Fruit fly (Drosophila melanogaster): ENCODE measurements around the gene CG4459.

Gene CG4459

DNA sequence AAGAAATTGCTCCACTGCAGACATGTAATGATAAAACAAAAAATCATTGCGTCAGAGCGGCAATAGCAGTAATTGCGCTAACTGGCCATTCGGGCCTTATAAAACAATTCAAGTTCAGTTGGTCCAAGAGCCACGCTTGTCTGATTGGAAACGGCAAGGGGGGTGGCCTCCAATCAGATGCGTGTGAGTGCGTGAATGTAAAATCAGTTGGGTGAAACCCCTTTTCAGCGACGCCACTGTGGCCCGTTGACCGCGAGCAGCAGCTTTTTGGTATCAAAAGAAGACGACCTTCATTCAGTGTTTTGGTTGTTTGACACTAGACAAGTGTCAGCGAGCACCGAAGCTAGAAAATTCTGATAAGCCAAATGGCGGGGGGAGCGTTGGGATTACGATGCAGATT lies 26.1 kb downstream of the CG4459 start:
- TF ChIP-seq Myc (optimal IDR thresholded peaks at IDR 0.05) = no peak
- no peak for TF ChIP-seq psq (optimal IDR thresholded peaks at IDR 0.05)
- no peak for TF ChIP-seq insv (optimal IDR thresholded peaks at IDR 0.05)
- no peak for TF ChIP-seq Sin3A (optimal IDR thresholded peaks at IDR 0.05)
- no peak for TF ChIP-seq h (optimal IDR thresholded peaks at IDR 0.05)
- no peak for TF ChIP-seq ttk (optimal IDR thresholded peaks at IDR 0.05)

DNA sequence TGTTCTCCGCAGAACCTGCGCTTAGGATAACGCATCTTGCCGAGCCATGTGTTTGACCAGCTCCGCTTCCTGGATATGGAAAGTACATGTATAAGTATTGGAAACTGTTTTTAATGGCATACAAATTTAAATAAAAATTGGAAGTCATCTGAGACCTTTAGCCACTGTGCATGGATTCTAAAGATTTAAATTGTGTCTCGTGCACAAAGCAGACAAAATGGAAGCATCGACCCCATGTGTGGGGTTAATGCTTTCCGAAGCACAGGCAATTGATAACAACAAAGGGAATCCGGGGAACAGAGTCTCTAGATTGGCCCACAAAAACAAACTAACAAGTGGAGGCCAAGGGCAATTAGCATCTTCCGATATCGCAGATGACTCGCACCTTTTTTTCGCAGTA lies 26.7 kb downstream of the CG4459 start:
- no peak for TF ChIP-seq h (optimal IDR thresholded peaks at IDR 0.05)
- TF ChIP-seq psq (optimal IDR thresholded peaks at IDR 0.05) = no peak

DNA sequence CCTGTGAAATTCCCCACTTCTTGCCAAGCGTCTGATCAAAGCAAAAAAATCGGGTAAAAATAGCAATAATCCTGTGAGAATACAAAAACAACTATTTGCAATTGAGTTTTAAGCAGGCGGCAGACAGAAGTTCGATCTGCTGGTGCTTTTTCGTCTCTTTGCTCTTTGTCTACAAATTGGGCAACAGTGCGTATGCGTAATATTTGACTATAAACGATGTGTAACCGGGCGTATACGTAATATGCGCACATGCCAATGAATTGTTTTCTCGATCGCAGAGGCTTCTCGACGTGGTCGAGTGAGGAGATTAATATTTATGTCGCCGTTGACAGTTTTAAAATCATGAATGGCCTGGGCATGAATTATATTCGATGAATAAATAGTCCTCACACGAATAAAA lies 33.1 kb downstream of the CG4459 start:
- TF ChIP-seq insv (optimal IDR thresholded peaks at IDR 0.05) = no peak
- no peak for TF ChIP-seq Myc (optimal IDR thresholded peaks at IDR 0.05)
- TF ChIP-seq h (optimal IDR thresholded peaks at IDR 0.05) = no peak
- TF ChIP-seq Sin3A (optimal IDR thresholded peaks at IDR 0.05) = no peak
- TF ChIP-seq psq (optimal IDR thresholded peaks at IDR 0.05) = no peak
- no peak for TF ChIP-seq ttk (optimal IDR thresholded peaks at IDR 0.05)

DNA sequence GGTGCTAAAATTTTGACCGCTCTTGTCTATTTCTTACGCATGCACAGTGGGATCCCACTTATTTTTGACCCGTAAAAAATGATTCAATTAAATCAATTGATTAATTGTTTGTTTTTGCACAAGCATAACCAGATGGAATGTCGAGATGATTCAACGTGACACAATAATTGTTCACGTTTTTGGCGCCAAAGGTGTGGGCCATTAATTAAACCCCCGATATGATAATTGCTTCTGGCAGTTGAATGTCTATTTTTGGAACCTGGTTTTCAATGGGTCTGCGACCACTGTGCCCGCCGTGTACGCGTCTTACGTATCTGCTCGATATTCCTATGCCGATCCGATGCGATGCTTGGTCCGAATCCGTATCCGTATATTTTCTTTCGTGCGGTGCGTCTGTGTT lies 36.4 kb downstream of the CG4459 start:
- no peak for TF ChIP-seq insv (optimal IDR thresholded peaks at IDR 0.05)
- no peak for TF ChIP-seq ttk (optimal IDR thresholded peaks at IDR 0.05)
- no peak for TF ChIP-seq psq (optimal IDR thresholded peaks at IDR 0.05)
- TF ChIP-seq Myc (optimal IDR thresholded peaks at IDR 0.05) = no peak
- no peak for TF ChIP-seq Sin3A (optimal IDR thresholded peaks at IDR 0.05)
- no peak for TF ChIP-seq h (optimal IDR thresholded peaks at IDR 0.05)

DNA sequence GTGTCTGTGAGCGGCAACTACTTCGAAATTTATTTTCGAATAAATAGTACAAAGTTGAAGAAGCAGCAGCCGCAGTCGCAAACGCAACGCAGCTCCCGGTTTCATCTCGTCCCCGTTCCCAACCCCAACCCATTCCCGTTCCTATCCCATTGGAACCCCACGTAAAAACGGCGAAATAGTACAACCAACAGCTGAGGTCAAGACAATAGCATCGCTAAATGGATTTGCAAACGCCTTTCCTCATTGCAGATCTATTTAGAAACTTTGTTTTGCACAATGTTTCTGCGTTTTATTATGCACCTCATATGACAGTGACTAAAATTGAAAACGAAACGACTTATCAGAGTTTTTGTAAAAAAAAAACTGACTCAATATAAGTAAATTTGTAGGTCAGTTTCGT lies 37.1 kb downstream of the CG4459 start:
- TF ChIP-seq psq (optimal IDR thresholded peaks at IDR 0.05) = no peak
- no peak for TF ChIP-seq insv (optimal IDR thresholded peaks at IDR 0.05)
- no peak for TF ChIP-seq Myc (optimal IDR thresholded peaks at IDR 0.05)
- no peak for TF ChIP-seq Sin3A (optimal IDR thresholded peaks at IDR 0.05)
- TF ChIP-seq h (optimal IDR thresholded peaks at IDR 0.05) = no peak
- no peak for TF ChIP-seq ttk (optimal IDR thresholded peaks at IDR 0.05)

DNA sequence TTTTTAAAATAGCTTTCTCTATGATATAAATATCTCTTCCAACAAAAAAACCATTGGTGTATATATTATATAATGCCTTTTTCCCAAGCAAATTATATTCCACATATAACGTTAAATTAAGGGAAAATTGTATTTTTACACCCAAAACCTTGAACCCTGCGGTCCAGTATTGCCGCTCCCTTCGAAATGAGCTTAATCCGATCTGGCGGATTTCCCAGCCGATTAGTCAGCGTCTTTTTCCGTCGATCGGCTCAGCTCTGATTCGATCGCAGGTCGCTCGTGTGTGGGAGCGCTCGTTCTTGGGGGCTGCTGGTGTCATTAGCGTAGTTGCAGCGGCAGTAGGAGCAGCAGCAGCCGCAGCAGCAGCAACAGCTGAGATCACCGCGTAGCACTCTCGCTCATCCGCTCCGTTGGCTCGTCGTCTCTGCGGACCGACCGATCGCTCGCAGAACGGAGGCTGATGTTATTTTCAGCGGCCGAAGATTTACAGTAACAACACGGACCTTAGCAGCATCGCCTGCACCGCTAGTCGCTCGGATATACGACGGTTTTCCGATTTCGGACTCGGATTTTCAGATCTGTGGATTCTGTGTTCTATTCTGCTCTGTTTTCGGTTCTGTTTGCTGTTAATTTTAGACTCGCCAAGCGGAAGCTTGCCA lies 38.0 kb downstream of the CG4459 start, which contains the start of gene CG4733:
CG4733 (plus strand) TSS at position 350 of the 659 bp plus-strand sequence.
- TF ChIP-seq psq (optimal IDR thresholded peaks at IDR 0.05) (no peak), Myc (optimal IDR thresholded peaks at IDR 0.05) (no peak), ttk (optimal IDR thresholded peaks at IDR 0.05) (no peak), insv (optimal IDR thresholded peaks at IDR 0.05) (no peak), h (optimal IDR thresholded peaks at IDR 0.05) (no peak), Sin3A (optimal IDR thresholded peaks at IDR 0.05) (no peak)

DNA sequence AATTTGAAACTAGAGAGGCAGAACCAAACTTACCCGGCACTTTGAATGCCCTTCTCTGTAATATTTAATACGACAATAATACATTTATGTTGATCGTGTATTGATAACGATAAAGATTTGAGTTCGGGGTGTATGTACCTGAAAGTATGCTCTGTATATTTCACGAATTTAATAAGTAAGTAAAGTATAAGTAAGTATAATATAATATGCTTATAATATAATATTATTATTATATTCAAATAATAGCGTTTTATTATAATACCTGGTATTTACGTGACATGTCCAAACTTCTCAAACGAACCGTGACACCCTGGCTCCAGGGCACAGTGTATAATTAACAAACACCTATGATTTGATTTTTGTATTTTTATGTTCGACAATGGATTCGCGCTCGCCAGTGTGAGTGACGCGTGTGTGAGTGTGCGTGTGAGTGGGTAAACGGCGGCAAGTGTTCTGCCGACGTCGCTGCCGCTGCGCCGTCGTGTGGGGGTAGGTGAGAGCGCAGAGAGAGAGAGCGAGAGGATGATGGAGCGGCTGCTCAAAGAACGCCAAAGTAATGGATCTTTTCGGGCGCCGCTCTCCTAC lies 38.7 kb downstream of the CG4459 start:
- TF ChIP-seq Myc (optimal IDR thresholded peaks at IDR 0.05) = no peak
- TF ChIP-seq Sin3A (optimal IDR thresholded peaks at IDR 0.05) = no peak
- TF ChIP-seq ttk (optimal IDR thresholded peaks at IDR 0.05) = no peak

DNA sequence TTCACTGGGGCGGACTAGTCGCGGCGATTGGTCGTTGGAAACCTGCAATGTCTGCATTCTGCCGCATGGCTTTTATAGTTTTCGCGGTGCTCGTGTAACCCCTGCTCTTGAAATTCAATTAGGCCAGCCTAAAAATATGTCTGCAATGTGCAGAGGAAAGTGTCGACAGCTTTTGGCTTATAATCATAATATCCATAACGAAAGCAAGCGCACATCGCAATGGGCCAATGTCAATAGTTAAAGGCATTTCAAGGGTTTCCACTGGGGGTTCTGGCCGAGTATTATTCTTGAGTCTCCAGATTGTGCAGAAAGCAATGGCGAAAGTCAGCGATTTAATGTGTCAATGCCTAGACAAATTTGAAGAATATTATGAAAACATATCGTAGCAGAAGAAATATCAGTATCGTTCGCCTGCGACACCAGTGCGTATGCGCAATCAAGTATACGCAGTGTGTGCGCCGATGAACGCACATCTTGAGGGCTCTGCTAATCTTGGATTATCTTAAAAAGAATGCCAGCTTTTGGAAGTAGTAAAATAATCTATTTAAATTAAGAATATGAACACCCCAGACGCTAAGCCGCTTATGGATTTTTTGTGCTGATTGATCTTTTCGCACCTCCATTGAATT lies 40.2 kb downstream of the CG4459 start, which contains the start of gene ninaE:
ninaE (minus strand) TSS at position 51 of the 629 bp plus-strand sequence.
- TF ChIP-seq ttk (optimal IDR thresholded peaks at IDR 0.05) = no peak
- no peak for TF ChIP-seq Sin3A (optimal IDR thresholded peaks at IDR 0.05)
- no peak for TF ChIP-seq psq (optimal IDR thresholded peaks at IDR 0.05)
- no peak for TF ChIP-seq insv (optimal IDR thresholded peaks at IDR 0.05)
- no peak for TF ChIP-seq Myc (optimal IDR thresholded peaks at IDR 0.05)
- TF ChIP-seq h (optimal IDR thresholded peaks at IDR 0.05) = no peak

DNA sequence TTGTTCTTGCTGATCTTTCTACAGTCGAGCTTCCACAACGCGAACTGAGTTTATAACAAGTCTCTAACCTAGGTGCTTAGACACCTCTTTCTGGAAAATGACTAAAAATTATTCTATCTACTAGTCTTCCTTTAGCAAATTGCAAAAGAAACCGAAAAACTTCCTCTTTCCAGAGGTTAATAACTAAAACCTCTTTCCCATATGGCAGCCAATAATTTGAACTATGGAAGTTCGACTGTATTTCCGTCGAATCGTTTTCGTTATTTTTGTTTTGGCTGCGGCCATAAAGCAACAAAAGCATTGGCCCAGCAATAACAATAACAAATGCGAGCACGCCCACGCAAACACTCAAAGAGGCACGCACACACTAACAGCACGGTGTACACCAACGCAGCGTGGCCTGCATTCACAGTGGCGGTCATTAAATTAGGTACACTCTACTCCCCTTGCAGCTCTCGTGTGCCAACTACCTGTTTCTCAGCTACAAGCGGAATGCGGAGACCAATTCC lies 48.0 kb downstream of the CG4459 start:
- no peak for TF ChIP-seq insv (optimal IDR thresholded peaks at IDR 0.05)

DNA sequence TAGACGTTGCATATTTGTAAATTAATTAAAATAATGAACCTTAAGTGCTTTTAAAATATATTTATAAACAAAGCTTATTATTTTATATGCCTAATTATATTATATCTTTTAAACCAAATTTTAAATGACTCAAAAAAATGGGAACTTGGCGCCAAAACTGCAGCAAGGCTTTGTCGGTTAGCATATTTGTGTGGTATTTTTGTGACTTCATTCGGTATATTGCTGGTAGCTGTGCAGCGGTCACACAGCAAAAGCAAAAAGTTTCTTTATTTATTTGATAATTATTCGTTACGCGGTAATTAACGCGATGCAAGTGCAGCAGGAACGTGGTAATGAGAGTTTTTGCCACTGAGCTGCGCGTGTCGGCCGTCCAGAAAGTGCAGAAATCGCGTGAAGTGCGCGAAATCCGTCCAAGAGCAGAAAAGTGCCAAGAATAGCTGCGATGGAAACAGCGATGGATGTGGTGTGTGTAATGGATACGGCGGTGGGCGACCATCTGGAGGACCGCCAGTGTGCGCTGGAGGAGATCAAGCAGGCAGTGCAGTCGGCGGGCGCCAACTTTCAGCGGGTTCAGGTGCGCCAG lies 48.9 kb downstream of the CG4459 start, which contains the start of gene Ask1:
Ask1 (plus strand) TSS at position 250 of the 583 bp plus-strand sequence.
- TF ChIP-seq h (optimal IDR thresholded peaks at IDR 0.05) (no peak), psq (optimal IDR thresholded peaks at IDR 0.05) (no peak), ttk (optimal IDR thresholded peaks at IDR 0.05) (no peak), Sin3A (optimal IDR thresholded peaks at IDR 0.05) (no peak), insv (optimal IDR thresholded peaks at IDR 0.05) (no peak), Myc (optimal IDR thresholded peaks at IDR 0.05) (no peak)

DNA sequence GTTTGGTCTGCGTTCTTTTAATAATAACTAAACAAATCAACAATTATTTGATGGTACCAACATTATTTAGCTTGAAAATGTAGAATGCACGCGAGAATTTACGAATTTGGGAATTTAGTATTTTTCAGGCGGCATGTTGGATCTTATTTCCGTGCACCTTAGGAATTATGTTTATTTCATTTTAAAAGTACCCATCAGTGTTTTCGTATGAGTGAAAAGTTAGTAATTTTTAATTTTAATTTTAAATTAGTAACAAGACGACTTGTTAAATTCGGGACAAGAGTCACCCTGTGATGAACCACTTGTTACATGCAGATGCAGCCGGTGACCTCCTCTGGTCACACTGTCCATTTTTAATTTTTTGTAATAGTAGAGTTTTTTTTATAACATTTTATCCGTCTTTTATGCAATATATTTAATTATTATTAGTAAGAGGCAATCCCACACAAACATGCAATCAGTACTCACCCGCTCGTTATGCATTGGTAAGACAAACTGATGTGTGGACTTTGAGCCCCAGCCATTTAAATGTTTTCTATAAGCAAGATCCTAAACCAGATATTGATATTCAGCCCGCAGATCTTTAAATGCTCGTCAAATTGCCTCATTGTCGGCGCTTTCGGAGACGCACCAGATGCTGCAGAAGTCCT lies 50.9 kb downstream of the CG4459 start, which contains the start of the genes CG17186 and Arc42:
CG17186 (minus strand) TSS at position 88 of the 650 bp plus-strand sequence.
Arc42 (plus strand) TSS at position 311 of the 650 bp plus-strand sequence.
- TF ChIP-seq psq (optimal IDR thresholded peaks at IDR 0.05) (no peak), insv (optimal IDR thresholded peaks at IDR 0.05) (no peak), Myc (optimal IDR thresholded peaks at IDR 0.05) (no peak), h (optimal IDR thresholded peaks at IDR 0.05) (no peak), Sin3A (optimal IDR thresholded peaks at IDR 0.05) (no peak), ttk (optimal IDR thresholded peaks at IDR 0.05) (no peak)

All from Kc167 (cell line).